Fruit fly (Drosophila melanogaster): ENCODE results near the gene Pgant5.

DNA sequence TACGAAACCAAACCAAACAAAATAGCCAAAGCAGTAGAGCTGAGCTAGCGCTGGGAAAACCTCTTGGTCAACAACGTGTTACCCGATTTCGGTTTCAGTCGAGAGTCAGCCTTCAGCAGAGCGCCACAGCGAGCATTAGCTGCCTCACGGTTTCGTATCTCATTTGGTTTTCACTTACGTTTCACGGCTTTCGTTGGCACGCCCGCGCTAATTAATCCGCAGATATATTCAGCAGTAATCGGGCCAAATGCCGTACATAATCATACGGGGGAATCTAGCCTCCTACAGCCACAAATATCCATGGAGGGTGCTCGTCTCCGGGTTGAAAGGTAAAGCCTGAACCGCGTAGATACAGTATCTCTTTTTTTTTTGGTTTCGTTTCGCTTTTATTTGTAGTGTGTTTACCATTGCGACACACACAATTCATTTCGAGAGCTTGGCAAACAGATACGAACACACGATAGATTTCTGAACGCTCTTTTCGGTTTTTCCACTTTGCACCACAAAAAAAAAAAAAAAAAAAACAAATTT lies 49.0 kb downstream of the Pgant5 start, which contains the start of gene CG31650:
- TF ChIP-seq EcR (GFP tag; optimal IDR thresholded peaks at IDR 0.05): no peak
- TF ChIP-seq usp (GFP tag; optimal IDR thresholded peaks at IDR 0.05): no peak
- no peak for TF ChIP-seq psq (optimal IDR thresholded peaks at IDR 0.05)
- no peak for TF ChIP-seq CG8478 (optimal IDR thresholded peaks at IDR 0.05)

Measured in whole organism.